Worm (Caenorhabditis elegans): Measurements from ENCODE around the gene C18H7.7.

C18H7.7 gene

ce11 chrIV:596292-596952 lies at the start of gene C18H7.7, which contains the start of gene C18H7.11:
TSS of gene C18H7.7 (minus strand) at chrIV:596392.
TSS of gene C18H7.11 (plus strand) at chrIV:596902.
- TF ChIP-seq scrt-1 (GFP tag; IDR thresholded peaks at IDR 0.05) (no peak), F13C5.2 (tag; optimal IDR thresholded peaks at IDR 0.05) (no peak), ama-1 (optimal IDR thresholded peaks at IDR 0.05) (no peak), B0310.2 (tag; optimal IDR thresholded peaks at IDR 0.05) (no peak), aly-1 (tag; optimal IDR thresholded peaks at IDR 0.05) (no peak), ets-7 (tag; optimal IDR thresholded peaks at IDR 0.05) (no peak)

ce11 chrIV:643481-643880 lies 47.3 kb upstream of the C18H7.7 start:
- TF ChIP-seq sea-1 (GFP tag; conservative IDR thresholded peaks at IDR 0.05) (no peak), ceh-36 (tag; optimal IDR thresholded peaks at IDR 0.05) (no peak), flt-1 (GFP tag; IDR thresholded peaks at IDR 0.05) (no peak), tbx-37 (GFP tag; conservative IDR thresholded peaks at IDR 0.05) (no peak), ets-7 (tag; optimal IDR thresholded peaks at IDR 0.05) (no peak), ceh-13 (GFP tag; optimal IDR thresholded peaks at IDR 0.05) (no peak), tra-4 (tag; optimal IDR thresholded peaks at IDR 0.05) (no peak), ama-1 (optimal IDR thresholded peaks at IDR 0.05) (no peak)

- TF ChIP-seq sea-1 (GFP tag; conservative IDR thresholded peaks at IDR 0.05), result no peak
- TF ChIP-seq ets-7 (tag; optimal IDR thresholded peaks at IDR 0.05), result no peak
- TF ChIP-seq ceh-36 (tag; optimal IDR thresholded peaks at IDR 0.05), result no peak
- TF ChIP-seq tra-4 (tag; optimal IDR thresholded peaks at IDR 0.05), result no peak
- no peak for TF ChIP-seq flt-1 (GFP tag; IDR thresholded peaks at IDR 0.05)
- TF ChIP-seq B0310.2 (tag; optimal IDR thresholded peaks at IDR 0.05), result no peak
- no peak for TF ChIP-seq scrt-1 (GFP tag; IDR thresholded peaks at IDR 0.05)
- TF ChIP-seq ceh-13 (GFP tag; optimal IDR thresholded peaks at IDR 0.05), result no peak
- no peak for TF ChIP-seq hmg-4 (GFP tag; optimal IDR thresholded peaks at IDR 0.05)
- TF ChIP-seq aly-1 (tag; optimal IDR thresholded peaks at IDR 0.05), result no peak
- no peak for TF ChIP-seq pes-1 (GFP tag; IDR thresholded peaks at IDR 0.05)
- no peak for TF ChIP-seq tbx-11 (GFP tag; IDR thresholded peaks at IDR 0.05)
- TF ChIP-seq hnd-1 (tag; optimal IDR thresholded peaks at IDR 0.05), result no peak
- TF ChIP-seq tbx-37 (GFP tag; conservative IDR thresholded peaks at IDR 0.05), result no peak
- TF ChIP-seq hmbx-1 (tag; optimal IDR thresholded peaks at IDR 0.05), result no peak
- TF ChIP-seq ama-1 (optimal IDR thresholded peaks at IDR 0.05), result no peak
- no peak for TF ChIP-seq F13C5.2 (tag; optimal IDR thresholded peaks at IDR 0.05)
These were observed 43.0 kb upstream of the C18H7.7 start for ce11 chrIV:639167-639566.

DNA sequence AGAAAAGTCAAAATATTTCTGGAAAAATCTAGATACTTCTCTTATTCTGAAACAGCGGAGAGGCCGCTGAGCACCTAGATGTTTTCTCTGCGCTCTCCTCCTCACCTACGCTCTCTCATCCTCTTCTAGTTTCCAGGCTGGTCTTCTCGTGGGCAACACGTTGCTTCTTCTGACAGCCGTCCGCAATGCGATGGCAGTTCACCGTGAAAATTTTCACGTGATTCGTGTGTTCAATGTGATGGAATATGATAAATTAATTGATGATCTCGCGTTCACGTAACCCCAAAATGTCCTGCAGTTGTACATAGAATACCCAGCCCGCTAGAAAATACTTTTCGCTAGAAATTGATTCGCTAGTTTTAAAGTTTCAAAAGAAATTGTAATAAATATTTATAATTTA lies 37.4 kb upstream of the C18H7.7 start:
- TF ChIP-seq ets-7 (tag; optimal IDR thresholded peaks at IDR 0.05), result no peak
- TF ChIP-seq hmg-4 (GFP tag; optimal IDR thresholded peaks at IDR 0.05), result no peak
- no peak for TF ChIP-seq hmbx-1 (tag; optimal IDR thresholded peaks at IDR 0.05)
- no peak for TF ChIP-seq ceh-13 (GFP tag; optimal IDR thresholded peaks at IDR 0.05)
- TF ChIP-seq sea-1 (GFP tag; conservative IDR thresholded peaks at IDR 0.05), result no peak
- TF ChIP-seq tbx-11 (GFP tag; IDR thresholded peaks at IDR 0.05), result no peak

DNA sequence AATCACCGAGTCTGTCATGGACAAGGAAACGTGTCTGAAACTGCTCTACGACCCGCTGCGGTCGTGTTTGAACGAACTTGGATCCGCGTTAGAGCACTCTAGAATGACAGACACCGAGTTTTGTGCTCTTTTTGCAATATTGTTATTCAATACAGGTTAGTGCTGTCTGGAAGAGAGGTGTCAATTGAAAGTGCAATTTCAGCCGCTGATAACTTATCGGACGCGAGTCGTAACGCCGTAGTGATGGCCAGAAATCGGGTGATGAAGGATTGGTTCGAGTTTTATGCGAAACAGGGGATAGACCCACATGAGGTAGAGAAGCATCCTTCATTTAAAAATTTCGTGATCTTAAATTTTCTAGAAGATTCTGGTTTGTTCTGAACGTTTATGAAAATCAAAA lies 35.7 kb upstream of the C18H7.7 start:
- no peak for TF ChIP-seq ceh-36 (tag; optimal IDR thresholded peaks at IDR 0.05)

DNA sequence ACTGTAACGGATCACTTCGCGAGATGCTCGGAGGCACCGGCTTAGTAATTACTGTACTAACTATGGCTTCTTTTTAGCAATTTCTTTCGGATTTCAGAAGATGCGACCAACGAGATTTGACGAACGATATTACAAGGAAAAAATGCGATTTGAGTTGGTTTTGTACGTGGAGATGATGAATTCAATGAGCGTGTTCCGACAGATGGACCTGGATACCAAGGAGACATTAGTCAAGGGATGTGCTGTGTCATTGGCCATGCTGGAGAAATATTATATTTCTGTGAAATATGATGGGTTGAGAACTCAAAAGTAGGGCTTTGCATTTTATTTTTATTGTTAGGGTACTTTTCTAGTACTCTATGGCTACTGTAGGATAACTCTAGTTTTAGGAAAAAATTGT lies 34.4 kb upstream of the C18H7.7 start:
- TF ChIP-seq tbx-11 (GFP tag; IDR thresholded peaks at IDR 0.05) (no peak), ceh-36 (tag; optimal IDR thresholded peaks at IDR 0.05) (no peak), ceh-13 (GFP tag; optimal IDR thresholded peaks at IDR 0.05) (no peak), ama-1 (optimal IDR thresholded peaks at IDR 0.05) (no peak), sea-1 (GFP tag; conservative IDR thresholded peaks at IDR 0.05) (no peak), aly-1 (tag; optimal IDR thresholded peaks at IDR 0.05) (no peak), flt-1 (GFP tag; IDR thresholded peaks at IDR 0.05) (no peak), tbx-37 (GFP tag; conservative IDR thresholded peaks at IDR 0.05) (no peak), hnd-1 (tag; optimal IDR thresholded peaks at IDR 0.05) (no peak), pes-1 (GFP tag; IDR thresholded peaks at IDR 0.05) (no peak), hmbx-1 (tag; optimal IDR thresholded peaks at IDR 0.05) (no peak), ets-7 (tag; optimal IDR thresholded peaks at IDR 0.05) (no peak), tra-4 (tag; optimal IDR thresholded peaks at IDR 0.05) (no peak), scrt-1 (GFP tag; IDR thresholded peaks at IDR 0.05) (no peak), hmg-4 (GFP tag; optimal IDR thresholded peaks at IDR 0.05) (no peak), B0310.2 (tag; optimal IDR thresholded peaks at IDR 0.05) (no peak), F13C5.2 (tag; optimal IDR thresholded peaks at IDR 0.05) (no peak)

ce11 chrIV:627237-627636 lies 31.0 kb upstream of the C18H7.7 start, which contains the start of gene nhr-76:
TSS of gene nhr-76 (plus strand) at chrIV:627537.
- no peak for TF ChIP-seq aly-1 (tag; optimal IDR thresholded peaks at IDR 0.05)
- no peak for TF ChIP-seq tra-4 (tag; optimal IDR thresholded peaks at IDR 0.05)
- no peak for TF ChIP-seq tbx-37 (GFP tag; conservative IDR thresholded peaks at IDR 0.05)
- no peak for TF ChIP-seq ceh-36 (tag; optimal IDR thresholded peaks at IDR 0.05)
- no peak for TF ChIP-seq sea-1 (GFP tag; conservative IDR thresholded peaks at IDR 0.05)
- no peak for TF ChIP-seq F13C5.2 (tag; optimal IDR thresholded peaks at IDR 0.05)
- TF ChIP-seq B0310.2 (tag; optimal IDR thresholded peaks at IDR 0.05), result no peak
- TF ChIP-seq ets-7 (tag; optimal IDR thresholded peaks at IDR 0.05), result no peak
- TF ChIP-seq flt-1 (GFP tag; IDR thresholded peaks at IDR 0.05), result no peak
- no peak for TF ChIP-seq tbx-11 (GFP tag; IDR thresholded peaks at IDR 0.05)
- TF ChIP-seq ama-1 (optimal IDR thresholded peaks at IDR 0.05), result no peak
- TF ChIP-seq hnd-1 (tag; optimal IDR thresholded peaks at IDR 0.05), result no peak
- TF ChIP-seq pes-1 (GFP tag; IDR thresholded peaks at IDR 0.05), result no peak
- TF ChIP-seq ceh-13 (GFP tag; optimal IDR thresholded peaks at IDR 0.05), result no peak
- TF ChIP-seq hmbx-1 (tag; optimal IDR thresholded peaks at IDR 0.05), result no peak
- no peak for TF ChIP-seq scrt-1 (GFP tag; IDR thresholded peaks at IDR 0.05)
- TF ChIP-seq hmg-4 (GFP tag; optimal IDR thresholded peaks at IDR 0.05), result no peak

Measured in whole organism, early embryonic.